Worm (Caenorhabditis elegans): ENCODE data around the gene nlp-59.

Gene nlp-59

ce11 chrV:15016795-15017429, 45.7 kb downstream of the nlp-59 start:
- TF ChIP-seq ceh-39 (tag; optimal IDR thresholded peaks at IDR 0.05) (no peak), unc-120 (tag; optimal IDR thresholded peaks at IDR 0.05; ENCODE audit: poor library complexity, severe bottlenecking) (no peak), unc-62 (GFP tag; optimal IDR thresholded peaks at IDR 0.05) (no peak), sem-2 (GFP tag; optimal IDR thresholded peaks at IDR 0.05) (no peak), mab-5 (tag; optimal IDR thresholded peaks at IDR 0.05) (no peak), drap-1 (GFP tag; optimal IDR thresholded peaks at IDR 0.05) (no peak)

ce11 chrV:15020229-15020628, 49.0 kb downstream of the nlp-59 start, which contains the start of gene F14H8.2:
Gene F14H8.2, minus strand, starts transcription at chrV:15020329.
- no peak for TF ChIP-seq cnd-1 (tag; optimal IDR thresholded peaks at IDR 0.05)
- TF ChIP-seq zip-8 (tag; optimal IDR thresholded peaks at IDR 0.05) = no peak
- no peak for TF ChIP-seq sem-2 (GFP tag; optimal IDR thresholded peaks at IDR 0.05)
- no peak for TF ChIP-seq M03D4.4 (tag; optimal IDR thresholded peaks at IDR 0.05)
- TF ChIP-seq ceh-39 (tag; optimal IDR thresholded peaks at IDR 0.05) = no peak
- TF ChIP-seq bed-3 (GFP tag; optimal IDR thresholded peaks at IDR 0.05) = no peak
- no peak for TF ChIP-seq nhr-76 (tag; optimal IDR thresholded peaks at IDR 0.05)
- no peak for TF ChIP-seq nhr-12 (tag; optimal IDR thresholded peaks at IDR 0.05)
- no peak for TF ChIP-seq mep-1 (tag; optimal IDR thresholded peaks at IDR 0.05)
- TF ChIP-seq elt-3 (tag; optimal IDR thresholded peaks at IDR 0.05) = no peak
- no peak for TF ChIP-seq mab-5 (tag; optimal IDR thresholded peaks at IDR 0.05)
- TF ChIP-seq lin-13 (tag; optimal IDR thresholded peaks at IDR 0.05) = no peak
- TF ChIP-seq elt-1 (tag; optimal IDR thresholded peaks at IDR 0.05; ENCODE audit: borderline replicate concordance, insufficient read depth) = no peak
- no peak for TF ChIP-seq ceh-83 (GFP tag; optimal IDR thresholded peaks at IDR 0.05)

ce11 chrV:15020732-15021131, 49.5 kb downstream of the nlp-59 start, which contains the start of gene F14H8.5:
Gene F14H8.5, plus strand, starts transcription at chrV:15021032.
- TF ChIP-seq nhr-12 (tag; optimal IDR thresholded peaks at IDR 0.05) = no peak
- TF ChIP-seq sem-2 (GFP tag; optimal IDR thresholded peaks at IDR 0.05) = no peak
- no peak for TF ChIP-seq nhr-2 (tag; optimal IDR thresholded peaks at IDR 0.05)
- no peak for TF ChIP-seq elt-3 (tag; optimal IDR thresholded peaks at IDR 0.05)
- no peak for TF ChIP-seq ceh-39 (tag; optimal IDR thresholded peaks at IDR 0.05)
- no peak for TF ChIP-seq nhr-28 (tag; optimal IDR thresholded peaks at IDR 0.05)
- no peak for TF ChIP-seq elt-1 (tag; optimal IDR thresholded peaks at IDR 0.05; ENCODE audit: borderline replicate concordance, insufficient read depth)
- no peak for TF ChIP-seq flh-1 (GFP tag; optimal IDR thresholded peaks at IDR 0.05)
- TF ChIP-seq unc-62 (GFP tag; optimal IDR thresholded peaks at IDR 0.05) = no peak
- no peak for TF ChIP-seq M03D4.4 (tag; optimal IDR thresholded peaks at IDR 0.05)
